Worm (Caenorhabditis elegans) whole organism, L4/young adult: ENCODE measurements around the gene C34E7.3.

Experiments
- W03F9.2 ChIP-seq: fragments of 150-350 bp; optimal IDR thresholded peaks from 2 replicates; lab custom pipeline; 2014; ENCODE audit warnings: missing biosample characterization, missing genetic modification characterization
- him-1 ChIP-seq: sonication (generic microtip); optimal IDR thresholded peaks from 2 replicates; lab custom pipeline; 2016; ENCODE audit warnings: missing genotype, missing genetic modification reagents, missing genetic modification characterization, missing compliant biosample characterization

ce11 chrX:12915058-12915457, 15.0 kb upstream of the C34E7.3 start:
- TF ChIP-seq W03F9.2 (tag; lab: Kevin White, UChicago): no peak
- no peak for TF ChIP-seq him-1
